Fruit fly (Drosophila melanogaster) whole organism, embryonic: Measurements from ENCODE around the gene Pbgs.

Experiments
- B-H2 ChIP-seq: fragments of 200-800 bp; sonication (Bioruptor generic); optimal IDR thresholded peaks from 2 replicates; lab custom pipeline; 2018; ENCODE audit warnings: missing biosample characterization, mild to moderate bottlenecking, missing genetic modification characterization
- C15 ChIP-seq: fragments of 200-800 bp; sonication (Bioruptor generic); IDR thresholded peaks from 3 replicates; pipeline ENCODE4 v1.3.6; 2022; ENCODE audit warnings: missing biosample characterization, missing genetic modification characterization
- CG10321 ChIP-seq: fragments of 200-800 bp; sonication (Bioruptor generic); IDR thresholded peaks from 2 replicates; pipeline ENCODE4 v1.3.6; 2022; ENCODE audit warnings: missing biosample characterization, missing genetic modification characterization
- CG10654 ChIP-seq: fragments of 200-800 bp; sonication (Bioruptor generic); optimal IDR thresholded peaks from 2 replicates; lab custom pipeline; 2016; ENCODE audit warnings: missing biosample characterization, missing genetic modification characterization
- CG17829 ChIP-seq: fragments of 200-800 bp; optimal IDR thresholded peaks from 2 replicates; lab custom pipeline; 2019; ENCODE audit warnings: missing biosample characterization, mild to moderate bottlenecking, missing genetic modification characterization, moderate library complexity
- CG18599 ChIP-seq: fragments of 200-800 bp; sonication (Bioruptor generic); optimal IDR thresholded peaks from 3 replicates; lab custom pipeline; 2017; ENCODE audit warnings: missing biosample characterization, missing genetic modification characterization, mild to moderate bottlenecking, moderate library complexity, missing genetic modification reagents
- CG2712 ChIP-seq: fragments of 200-800 bp; optimal IDR thresholded peaks from 3 replicates; lab custom pipeline; 2019; ENCODE audit warnings: missing biosample characterization, mild to moderate bottlenecking, missing genetic modification characterization, moderate library complexity
- CG2875 ChIP-seq: fragments of 200-800 bp; sonication (Bioruptor generic); optimal IDR thresholded peaks from 2 replicates; lab custom pipeline; 2017; ENCODE audit warnings: missing biosample characterization, mild to moderate bottlenecking, missing genetic modification characterization, missing genetic modification reagents
- CG30431 ChIP-seq: fragments of 200-800 bp; sonication (Bioruptor generic); optimal IDR thresholded peaks from 2 replicates; lab custom pipeline; 2017; ENCODE audit warnings: missing biosample characterization, missing genetic modification characterization
- CG4282 ChIP-seq: fragments of 200-800 bp; sonication (Bioruptor generic); optimal IDR thresholded peaks from 2 replicates; lab custom pipeline; 2016; ENCODE audit warnings: missing biosample characterization, missing genetic modification characterization
- CG4404 ChIP-seq: fragments of 200-800 bp; sonication (Bioruptor generic); IDR thresholded peaks from 2 replicates; pipeline ENCODE4 v1.3.6; 2022; ENCODE audit warnings: missing biosample characterization, missing genetic modification characterization
- CG6813 ChIP-seq: fragments of 200-800 bp; sonication (Bioruptor generic); optimal IDR thresholded peaks from 2 replicates; lab custom pipeline; 2017; ENCODE audit warnings: missing biosample characterization, missing genetic modification characterization, mild to moderate bottlenecking, moderate library complexity, missing genetic modification reagents
- CG6854 ChIP-seq: fragments of 200-800 bp; sonication (Bioruptor generic); optimal IDR thresholded peaks from 3 replicates; lab custom pipeline; 2017; ENCODE audit warnings: missing biosample characterization, mild to moderate bottlenecking, missing genetic modification characterization
- CG7357 ChIP-seq: fragments of 200-800 bp; sonication (Bioruptor generic); IDR thresholded peaks from 3 replicates; pipeline ENCODE4 v1.3.6; 2022; ENCODE audit warnings: missing biosample characterization, missing genetic modification characterization
- CG7556 ChIP-seq: fragments of 200-800 bp; sonication (Bioruptor generic); optimal IDR thresholded peaks from 2 replicates; lab custom pipeline; 2017; ENCODE audit warnings: missing biosample characterization, mild to moderate bottlenecking, missing genetic modification characterization
- CG7839 ChIP-seq: fragments of 200-800 bp; sonication (Bioruptor generic); optimal IDR thresholded peaks from 3 replicates; lab custom pipeline; 2018; ENCODE audit warnings: missing biosample characterization, mild to moderate bottlenecking, missing genetic modification characterization, moderate library complexity
- CG8478 ChIP-seq: fragments of >200 bp; optimal IDR thresholded peaks from 2 replicates; lab custom pipeline; 2018
- Dip3 ChIP-seq: fragments of 200-800 bp; sonication (Bioruptor generic); optimal IDR thresholded peaks from 3 replicates; lab custom pipeline; 2016; ENCODE audit warnings: missing biosample characterization, missing genetic modification characterization
- ERR ChIP-seq: fragments of 200-800 bp; sonication (Bioruptor generic); optimal IDR thresholded peaks from 2 replicates; lab custom pipeline; 2016; ENCODE audit warnings: missing biosample characterization, missing genetic modification characterization
- Hey ChIP-seq: fragments of 200-800 bp; sonication (Bioruptor generic); optimal IDR thresholded peaks from 3 replicates; lab custom pipeline; 2018; ENCODE audit warnings: missing biosample characterization, mild to moderate bottlenecking, missing genetic modification characterization
- MTF-1 ChIP-seq: fragments of 200-800 bp; sonication (Bioruptor generic); optimal IDR thresholded peaks from 2 replicates; lab custom pipeline; 2018; ENCODE audit warnings: missing biosample characterization, mild to moderate bottlenecking, missing genetic modification characterization, borderline replicate concordance
- Med ChIP-seq: fragments of 200-800 bp; sonication (Bioruptor generic); peaks from one replicate; lab custom pipeline; 2016; ENCODE audit warnings: missing biosample characterization, missing genetic modification characterization, mild to moderate bottlenecking, inconsistent platforms, moderate library complexity
- Neu2 ChIP-seq: fragments of 200-800 bp; sonication (Bioruptor generic); optimal IDR thresholded peaks from 3 replicates; lab custom pipeline; 2016; ENCODE audit warnings: missing biosample characterization, missing genetic modification characterization, borderline replicate concordance
- Optix ChIP-seq: fragments of 200-800 bp; sonication (Bioruptor generic); IDR thresholded peaks from 3 replicates; pipeline ENCODE4 v1.3.6; 2022; ENCODE audit warnings: missing biosample characterization, missing genetic modification characterization
- Ssrp ChIP-seq: fragments of 200-800 bp; sonication (Bioruptor generic); optimal IDR thresholded peaks from 2 replicates; lab custom pipeline; 2018; ENCODE audit warnings: missing biosample characterization, mild to moderate bottlenecking, missing genetic modification characterization, moderate library complexity
- abd-A ChIP-seq: fragments of 200-800 bp; sonication (Bioruptor generic); optimal IDR thresholded peaks from 3 replicates; lab custom pipeline; 2019; ENCODE audit warnings: missing biosample characterization, mild to moderate bottlenecking, missing genetic modification characterization, moderate library complexity
- amos ChIP-seq: fragments of 200-800 bp; sonication (Bioruptor generic); IDR thresholded peaks from 2 replicates; pipeline ENCODE4 v1.3.6; 2022; ENCODE audit warnings: missing biosample characterization, missing genetic modification characterization; ENCODE audit not compliant: partially characterized antibody
- ap ChIP-seq: fragments of 200-800 bp; sonication (Bioruptor generic); IDR thresholded peaks from 2 replicates; pipeline ENCODE4 v1.3.6; 2022; ENCODE audit warnings: missing biosample characterization, missing genetic modification characterization
- ash1 ChIP-seq: fragments of 200-800 bp; sonication (Bioruptor generic); optimal IDR thresholded peaks from 2 replicates; lab custom pipeline; 2018; ENCODE audit warnings: missing biosample characterization, mild to moderate bottlenecking, missing genetic modification characterization
- ato ChIP-seq: fragments of 200-800 bp; sonication (Bioruptor generic); IDR thresholded peaks from 2 replicates; pipeline ENCODE4 v1.3.6; 2022; ENCODE audit warnings: missing biosample characterization, missing genetic modification characterization; ENCODE audit not compliant: partially characterized antibody
- br ChIP-seq: fragments of >200 bp; optimal IDR thresholded peaks from 2 replicates; lab custom pipeline; 2017
- btn ChIP-seq: fragments of 200-800 bp; sonication (Bioruptor generic); optimal IDR thresholded peaks from 2 replicates; lab custom pipeline; 2016; ENCODE audit warnings: missing biosample characterization, missing genetic modification characterization
- cg ChIP-seq: fragments of 200-800 bp; sonication (Bioruptor generic); optimal IDR thresholded peaks from 3 replicates; lab custom pipeline; 2019; ENCODE audit warnings: missing biosample characterization, mild to moderate bottlenecking, missing genetic modification characterization, moderate library complexity
- ci ChIP-seq: fragments of 200-800 bp; sonication (Bioruptor generic); IDR thresholded peaks from 3 replicates; pipeline ENCODE4 v1.3.6; 2022; ENCODE audit warnings: missing biosample characterization, missing genetic modification characterization
- crc ChIP-seq: fragments of 200-800 bp; sonication (Bioruptor generic); optimal IDR thresholded peaks from 2 replicates; lab custom pipeline; 2016; ENCODE audit warnings: missing biosample characterization, missing genetic modification characterization
- croc ChIP-seq: fragments of 200-800 bp; sonication (Bioruptor generic); conservative IDR thresholded peaks from 3 replicates; pipeline ENCODE4 v1.3.6; 2022; ENCODE audit warnings: missing biosample characterization, missing genetic modification characterization
- dmrt99B ChIP-seq: fragments of 200-800 bp; sonication (Bioruptor generic); optimal IDR thresholded peaks from 2 replicates; lab custom pipeline; 2018; ENCODE audit warnings: missing biosample characterization, mild to moderate bottlenecking, missing genetic modification characterization, moderate library complexity
- en ChIP-seq: fragments of 200-800 bp; sonication (Bioruptor generic); optimal IDR thresholded peaks from 2 replicates; lab custom pipeline; 2016; ENCODE audit warnings: missing biosample characterization, missing genetic modification characterization
- esg ChIP-seq: fragments of 200-800 bp; sonication (Bioruptor generic); conservative IDR thresholded peaks from 2 replicates; pipeline ENCODE4 v1.3.6; 2022; ENCODE audit warnings: missing biosample characterization, missing genetic modification characterization
- gro ChIP-seq: fragments of 200-800 bp; sonication (Bioruptor generic); optimal IDR thresholded peaks from 2 replicates; lab custom pipeline; 2016; ENCODE audit warnings: missing biosample characterization, missing genetic modification characterization
- inv ChIP-seq: fragments of 200-800 bp; sonication (Bioruptor generic); IDR thresholded peaks from 2 replicates; pipeline ENCODE4 v1.3.6; 2022; ENCODE audit warnings: missing biosample characterization, missing genetic modification characterization; ENCODE audit not compliant: partially characterized antibody
- nau ChIP-seq: fragments of 200-800 bp; sonication (Bioruptor generic); optimal IDR thresholded peaks from 3 replicates; lab custom pipeline; 2017; ENCODE audit warnings: missing biosample characterization, mild to moderate bottlenecking, missing genetic modification characterization, missing genetic modification reagents
- nerfin-1 ChIP-seq: fragments of 200-800 bp; sonication (Bioruptor generic); optimal IDR thresholded peaks from 3 replicates; lab custom pipeline; 2019; ENCODE audit warnings: missing biosample characterization, mild to moderate bottlenecking, missing genetic modification characterization, moderate library complexity
- nerfin-2 ChIP-seq: fragments of 200-800 bp; sonication (Bioruptor generic); IDR thresholded peaks from 2 replicates; pipeline ENCODE4 v1.3.6; 2022; ENCODE audit warnings: missing biosample characterization, missing genetic modification characterization; ENCODE audit not compliant: partially characterized antibody
- pho ChIP-seq: fragments of 200-800 bp; sonication (Bioruptor generic); optimal IDR thresholded peaks from 2 replicates; lab custom pipeline; 2016; ENCODE audit warnings: missing biosample characterization, missing genetic modification characterization
- phol ChIP-seq: fragments of 200-800 bp; sonication (Bioruptor generic); optimal IDR thresholded peaks from 3 replicates; lab custom pipeline; 2018; ENCODE audit warnings: missing biosample characterization, mild to moderate bottlenecking, missing genetic modification characterization, moderate library complexity
- pnt ChIP-seq: fragments of 200-800 bp; sonication (Bioruptor generic); optimal IDR thresholded peaks from 3 replicates; lab custom pipeline; 2016; ENCODE audit warnings: missing biosample characterization, missing genetic modification characterization
- row ChIP-seq: fragments of 200-800 bp; sonication (Bioruptor generic); IDR thresholded peaks from 3 replicates; pipeline ENCODE4 v1.3.6; 2022; ENCODE audit warnings: missing biosample characterization, missing genetic modification characterization
- slou ChIP-seq: fragments of 200-800 bp; sonication (Bioruptor generic); optimal IDR thresholded peaks from 3 replicates; lab custom pipeline; 2016; ENCODE audit warnings: missing biosample characterization, missing genetic modification characterization
- sna ChIP-seq: fragments of 200-800 bp; sonication (Bioruptor generic); IDR thresholded peaks from 2 replicates; pipeline ENCODE4 v1.3.6; 2022; ENCODE audit warnings: missing biosample characterization, missing genetic modification characterization; ENCODE audit not compliant: partially characterized antibody
- tna ChIP-seq: fragments of 200-800 bp; sonication (Bioruptor generic); IDR thresholded peaks from 2 replicates; pipeline ENCODE4 v1.3.6; 2022; ENCODE audit warnings: missing biosample characterization, missing genetic modification characterization; ENCODE audit not compliant: partially characterized antibody
- tx ChIP-seq: fragments of 200-800 bp; sonication (Bioruptor generic); optimal IDR thresholded peaks from 2 replicates; lab custom pipeline; 2016; ENCODE audit warnings: missing biosample characterization, missing genetic modification characterization

The Pbgs gene

dm6 chr3L:12310505-12310904 is 39.4 kb upstream of the Pbgs start, which contains the start of gene CG44355 (continued):
- no peak for TF ChIP-seq inv
- TF ChIP-seq slou (GFP tag; lab: Kevin White, UChicago): no peak
- TF ChIP-seq CG7839 (tag; lab: Kevin White, UChicago): peak; percentile 5
- no peak for TF ChIP-seq tx
- TF ChIP-seq cg (GFP tag; lab: Kevin White, UChicago): no peak
- TF ChIP-seq CG2875 (GFP tag; lab: Kevin White, UChicago): no peak
- TF ChIP-seq CG6854 (GFP tag; lab: Kevin White, UChicago): no peak
- no peak for TF ChIP-seq CG7556 (GFP tag; lab: Kevin White, UChicago)
- TF ChIP-seq CG4404 (GFP tag; lab: Robert Waterston, UW): no peak
- TF ChIP-seq CG6813 (GFP tag; lab: Kevin White, UChicago): no peak
- no peak for TF ChIP-seq CG8478 (lab: Kevin White, UChicago)
- no peak for TF ChIP-seq ash1 (GFP tag; lab: Kevin White, UChicago)
- TF ChIP-seq ci (GFP tag; lab: Robert Waterston, UW): no peak
- TF ChIP-seq Ssrp (tag; lab: Kevin White, UChicago): no peak
- TF ChIP-seq nau (GFP tag; lab: Kevin White, UChicago): no peak
- no peak for TF ChIP-seq br (lab: Kevin White, UChicago)
- no peak for TF ChIP-seq Neu2 (GFP tag; lab: Kevin White, UChicago)
- TF ChIP-seq CG17829 (tag; lab: Kevin White, UChicago): no peak
- peak; percentile 32 for TF ChIP-seq phol (tag; lab: Kevin White, UChicago)
- no peak for TF ChIP-seq ERR (GFP tag; lab: Kevin White, UChicago)
- no peak for TF ChIP-seq crc (GFP tag; lab: Kevin White, UChicago)
- TF ChIP-seq ato (GFP tag; lab: Robert Waterston, UW): no peak
- TF ChIP-seq dmrt99B (tag; lab: Kevin White, UChicago): peak; percentile 26
- no peak for TF ChIP-seq btn (GFP tag; lab: Kevin White, UChicago)
- no peak for TF ChIP-seq CG4282 (GFP tag; lab: Kevin White, UChicago)
- TF ChIP-seq Dip3 (GFP tag; lab: Kevin White, UChicago): no peak
- TF ChIP-seq en (GFP tag; lab: Kevin White, UChicago): no peak
- TF ChIP-seq gro (GFP tag; lab: Kevin White, UChicago): no peak
- no peak for TF ChIP-seq pho
- no peak for TF ChIP-seq CG7357 (GFP tag; lab: Robert Waterston, UW)
- no peak for TF ChIP-seq MTF-1 (GFP tag; lab: Kevin White, UChicago)
- no peak for TF ChIP-seq Med (GFP tag; lab: Kevin White, UChicago)
- TF ChIP-seq pnt (GFP tag; lab: Kevin White, UChicago): no peak
- no peak for TF ChIP-seq CG10654 (GFP tag; lab: Kevin White, UChicago)
- TF ChIP-seq C15 (GFP tag; lab: Robert Waterston, UW): no peak
- no peak for TF ChIP-seq CG10321 (GFP tag; lab: Robert Waterston, UW)
- TF ChIP-seq esg (GFP tag; lab: Robert Waterston, UW): no peak
- no peak for TF ChIP-seq ap (GFP tag; lab: Robert Waterston, UW)
- TF ChIP-seq CG2712 (tag; lab: Kevin White, UChicago): peak; percentile 20
- peak; percentile 41 for TF ChIP-seq CG18599
- TF ChIP-seq B-H2 (GFP tag; lab: Kevin White, UChicago): no peak
- TF ChIP-seq row: peak; percentile 30; the same call in 1 of the 3 replicates
- no peak for TF ChIP-seq Optix (GFP tag; lab: Robert Waterston, UW)
- TF ChIP-seq Hey: no peak
- no peak for TF ChIP-seq sna (GFP tag; lab: Robert Waterston, UW)
- TF ChIP-seq tna: no peak
- TF ChIP-seq abd-A: no peak
- TF ChIP-seq croc (GFP tag; lab: Robert Waterston, UW): no peak
- TF ChIP-seq CG30431 (GFP tag; lab: Kevin White, UChicago): no peak
- TF ChIP-seq nerfin-1 (tag; lab: Kevin White, UChicago): no peak
- TF ChIP-seq amos (GFP tag; lab: Robert Waterston, UW): no peak
- no peak for TF ChIP-seq nerfin-2
